Worm (Caenorhabditis elegans) whole organism, young adult: ENCODE measurements around the gene str-25.

Experiments
- B0336.3 ChIP-seq: fragments of 200-800 bp; sonication (Bioruptor generic); IDR thresholded peaks from 2 replicates; pipeline ENCODE4 v1.3.6; 2022; ENCODE audit warnings: missing genetic modification characterization, missing compliant biosample characterization
- F10E7.11 ChIP-seq: sonication (generic microtip); optimal IDR thresholded peaks from 2 replicates; lab custom pipeline; 2017; ENCODE audit warnings: mild to moderate bottlenecking, missing genetic modification characterization, moderate library complexity, missing compliant biosample characterization
- F22D6.2 ChIP-seq: sonication (generic microtip); optimal IDR thresholded peaks from 2 replicates; lab custom pipeline; 2016; ENCODE audit warnings: mild to moderate bottlenecking, missing genetic modification characterization, missing compliant biosample characterization
- F37B4.10 ChIP-seq: fragments of 200-800 bp; sonication (Bioruptor generic); IDR thresholded peaks from 2 replicates; pipeline ENCODE4 v1.3.6; 2022; ENCODE audit warnings: missing genetic modification characterization, missing compliant biosample characterization
- F39B2.1 ChIP-seq: fragments of 200-800 bp; sonication (Bioruptor generic); IDR thresholded peaks from 2 replicates; pipeline ENCODE4 v1.3.6; 2022; ENCODE audit warnings: missing genetic modification reagents, missing genetic modification characterization, missing compliant biosample characterization
- aptf-3 ChIP-seq: fragments of 200-800 bp; sonication (Bioruptor generic); IDR thresholded peaks from 2 replicates; pipeline ENCODE4 v1.3.6; 2022; ENCODE audit warnings: missing genetic modification characterization, missing compliant biosample characterization
- attf-3 ChIP-seq: fragments of 200-800 bp; sonication (Bioruptor generic); conservative IDR thresholded peaks from 2 replicates; pipeline ENCODE4 v1.3.6; 2022; ENCODE audit warnings: missing genetic modification reagents, missing genetic modification characterization, missing compliant biosample characterization
- attf-5 ChIP-seq: fragments of 200-800 bp; sonication (Bioruptor generic); optimal IDR thresholded peaks from 2 replicates; lab custom pipeline; 2018; ENCODE audit warnings: mild to moderate bottlenecking, missing genetic modification characterization, missing compliant biosample characterization
- cebp-1 ChIP-seq, 2 experiments: fragments of 200-800 bp in 1 of 2; sonication (Bioruptor generic) in 1 of 2; sonication (generic microtip) in 1 of 2; IDR thresholded peaks in 1 of 2; optimal IDR thresholded peaks in 1 of 2; 2 replicates each; pipeline versions ENCODE4 v1.3.6 to Lab custom; 2017 to 2022; ENCODE audit warnings: missing compliant biosample characterization in 2 of 2, missing genetic modification characterization in 2 of 2, mild to moderate bottlenecking in 1 of 2, missing genetic modification reagents in 1 of 2, moderate library complexity in 1 of 2
- ceh-27 ChIP-seq: fragments of 200-800 bp; sonication (Bioruptor generic); optimal IDR thresholded peaks from 2 replicates; lab custom pipeline; 2018; ENCODE audit warnings: mild to moderate bottlenecking, missing genetic modification characterization, moderate library complexity, missing compliant biosample characterization
- dox-1 ChIP-seq: fragments of 200-800 bp; sonication (Bioruptor generic); IDR thresholded peaks from 2 replicates; pipeline ENCODE4 v1.3.6; 2022; ENCODE audit warnings: missing genetic modification reagents, missing genetic modification characterization, missing compliant biosample characterization
- dpff-1 ChIP-seq: sonication (generic microtip); optimal IDR thresholded peaks from 2 replicates; lab custom pipeline; 2017; ENCODE audit warnings: mild to moderate bottlenecking, missing genetic modification characterization, missing compliant biosample characterization
- efl-1 ChIP-seq: fragments of 150-350 bp; optimal IDR thresholded peaks from 2 replicates; lab custom pipeline; 2014; ENCODE audit warnings: missing biosample characterization, missing genetic modification reagents, missing genetic modification characterization
- hmg-1.2 ChIP-seq: fragments of 200-800 bp; sonication (Bioruptor generic); IDR thresholded peaks from 2 replicates; pipeline ENCODE4 v1.3.6; 2022; ENCODE audit warnings: missing genetic modification reagents, missing genetic modification characterization, missing compliant biosample characterization
- hsf-1 ChIP-seq: fragments of 200-800 bp; sonication (Bioruptor generic); IDR thresholded peaks from 2 replicates; pipeline ENCODE4 v1.3.6; 2022; ENCODE audit warnings: missing genetic modification reagents, missing genetic modification characterization, missing compliant biosample characterization
- let-526 ChIP-seq: fragments of 200-800 bp; sonication (Bioruptor generic); IDR thresholded peaks from 2 replicates; pipeline ENCODE4 v1.3.6; 2022; ENCODE audit warnings: missing genetic modification reagents, missing genetic modification characterization, missing compliant biosample characterization
- lin-54 ChIP-seq: fragments of 200-800 bp; sonication (Bioruptor generic); optimal IDR thresholded peaks from 2 replicates; lab custom pipeline; 2018; ENCODE audit warnings: mild to moderate bottlenecking, missing genetic modification characterization, missing compliant biosample characterization
- lsl-1 ChIP-seq: fragments of 200-800 bp; sonication (Bioruptor generic); optimal IDR thresholded peaks from 2 replicates; lab custom pipeline; 2018; ENCODE audit warnings: mild to moderate bottlenecking, missing genetic modification characterization, moderate library complexity, missing compliant biosample characterization
- mcd-1 ChIP-seq: fragments of 200-800 bp; sonication (Bioruptor generic); IDR thresholded peaks from 2 replicates; pipeline ENCODE4 v1.3.6; 2022; ENCODE audit warnings: missing genetic modification reagents, missing genetic modification characterization, missing compliant biosample characterization
- nfya-2 ChIP-seq: fragments of 200-800 bp; sonication (Bioruptor generic); IDR thresholded peaks from 2 replicates; pipeline ENCODE4 v1.3.6; 2022; ENCODE audit warnings: missing genetic modification reagents, missing genetic modification characterization, missing compliant biosample characterization
- nhr-120 ChIP-seq: fragments of 200-800 bp; sonication (Bioruptor generic); IDR thresholded peaks from 2 replicates; pipeline ENCODE4 v1.3.6; 2022; ENCODE audit warnings: missing genetic modification characterization, missing compliant biosample characterization
- nhr-179 ChIP-seq: sonication (generic microtip); optimal IDR thresholded peaks from 2 replicates; lab custom pipeline; 2016; ENCODE audit warnings: mild to moderate bottlenecking, missing genetic modification characterization, missing compliant biosample characterization
- nhr-80 ChIP-seq: sonication (generic microtip); optimal IDR thresholded peaks from 2 replicates; lab custom pipeline; 2016; ENCODE audit warnings: missing genetic modification characterization, missing compliant biosample characterization
- pbrm-1 ChIP-seq: fragments of 200-800 bp; sonication (Bioruptor generic); IDR thresholded peaks from 2 replicates; pipeline ENCODE4 v1.3.6; 2022; ENCODE audit warnings: missing genetic modification reagents, missing genetic modification characterization, missing compliant biosample characterization
- snpc-3.4 ChIP-seq: sonication (generic microtip); optimal IDR thresholded peaks from 2 replicates; lab custom pipeline; 2017; ENCODE audit warnings: missing genetic modification characterization, mild to moderate bottlenecking, missing compliant biosample characterization, antibody characterized with exemption, moderate library complexity, missing genotype, missing genetic modification reagents
- tlf-1 ChIP-seq: fragments of 200-800 bp; sonication (Bioruptor generic); optimal IDR thresholded peaks from 2 replicates; lab custom pipeline; 2018; ENCODE audit warnings: mild to moderate bottlenecking, missing genetic modification characterization, missing compliant biosample characterization
- xnd-1 ChIP-seq: sonication (generic microtip); optimal IDR thresholded peaks from 2 replicates; lab custom pipeline; 2016; ENCODE audit warnings: missing genotype, missing genetic modification reagents, missing genetic modification characterization, missing compliant biosample characterization
- zim-3 ChIP-seq: sonication (generic microtip); optimal IDR thresholded peaks from 2 replicates; lab custom pipeline; 2017; ENCODE audit warnings: mild to moderate bottlenecking, missing genetic modification characterization, moderate library complexity, missing compliant biosample characterization
- ztf-3 ChIP-seq: fragments of 200-800 bp; sonication (Bioruptor generic); optimal IDR thresholded peaks from 2 replicates; lab custom pipeline; 2018; ENCODE audit warnings: mild to moderate bottlenecking, missing genetic modification characterization, missing compliant biosample characterization
- ztf-6 ChIP-seq: fragments of 200-800 bp; sonication (Bioruptor generic); IDR thresholded peaks from 2 replicates; pipeline ENCODE4 v1.3.6; 2022; ENCODE audit warnings: missing genetic modification reagents, missing genetic modification characterization, missing compliant biosample characterization

The str-25 gene

DNA sequence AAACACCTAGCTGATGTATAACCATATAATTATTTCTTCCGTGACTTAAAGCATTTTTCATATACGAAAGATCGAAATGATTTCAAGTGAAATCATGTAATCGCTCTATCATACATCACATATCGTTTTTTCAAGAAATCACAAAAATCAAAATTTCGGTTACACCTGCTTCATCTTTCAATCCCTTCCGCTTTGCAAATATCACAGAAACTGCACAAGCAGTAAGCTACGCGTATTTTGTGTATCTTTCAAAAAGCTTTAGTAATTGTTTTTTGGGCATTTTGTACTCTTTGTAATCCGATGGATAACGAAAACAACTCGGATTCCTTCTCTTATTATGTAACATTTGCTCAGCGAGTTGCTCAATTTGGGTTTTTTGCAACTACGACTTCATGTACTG lies at the start of gene str-25:
TSS of gene str-25 (plus strand) at position 301 of the 400 bp plus-strand sequence.
- no peak for TF ChIP-seq lsl-1 (GFP tag; lab: Kevin White, UChicago)
- TF ChIP-seq nhr-80 (tag; lab: Kevin White, UChicago): no peak
- TF ChIP-seq dpff-1 (tag; lab: Kevin White, UChicago): no peak
- no peak for TF ChIP-seq F39B2.1 (GFP tag; lab: Robert Waterston, UW)
- no peak for TF ChIP-seq hsf-1 (GFP tag; lab: Robert Waterston, UW)

DNA sequence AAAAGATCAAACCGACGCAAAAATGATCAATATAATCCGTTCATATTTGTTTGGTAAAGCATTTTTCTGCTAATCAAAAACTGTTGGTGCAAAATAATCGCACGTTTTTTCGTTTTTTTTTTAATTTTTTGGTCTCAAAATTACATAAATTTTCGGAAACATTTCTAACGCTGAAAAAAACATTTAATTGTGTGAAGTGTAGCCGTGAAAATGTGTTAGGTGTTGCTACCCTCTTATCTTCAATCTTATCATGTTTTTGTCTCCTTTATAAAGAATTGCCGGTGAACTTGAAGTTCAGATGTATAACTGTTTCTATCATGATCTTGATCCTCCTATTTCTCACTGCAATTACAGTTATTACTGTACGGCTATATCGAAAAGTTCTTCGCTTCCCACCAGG lies 46.5 kb upstream of the str-25 start, which contains the start of gene cyp-35D1:
TSS of gene cyp-35D1 (plus strand) at position 301 of the 400 bp plus-strand sequence.
- no peak for TF ChIP-seq aptf-3

DNA sequence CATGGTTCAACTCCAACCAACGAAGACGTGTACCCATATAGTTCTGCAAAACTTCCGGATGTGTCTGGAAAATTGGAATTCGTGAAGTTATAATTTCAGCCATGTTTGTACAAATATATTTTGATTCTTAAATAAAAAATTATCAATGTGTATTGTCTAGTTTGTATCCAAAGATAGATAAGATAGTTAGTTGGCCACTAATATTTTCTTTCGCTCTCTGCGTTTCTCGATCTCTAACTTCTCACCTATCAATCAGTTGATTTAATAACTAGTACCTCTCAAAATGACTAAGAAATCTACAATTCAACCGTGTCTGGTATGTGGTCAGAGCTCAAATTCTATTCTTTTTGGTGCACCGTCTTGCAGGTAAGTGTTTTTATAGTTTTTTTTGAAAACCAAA lies 44.3 kb upstream of the str-25 start, which contains the start of gene nhr-176:
TSS of gene nhr-176 (plus strand) at position 159 of the 400 bp plus-strand sequence.
- no peak for TF ChIP-seq nfya-2 (GFP tag; lab: Robert Waterston, UW)
- no peak for TF ChIP-seq attf-3
- no peak for TF ChIP-seq F37B4.10
- no peak for TF ChIP-seq nhr-179 (tag; lab: Kevin White, UChicago)
- no peak for TF ChIP-seq lin-54 (GFP tag; lab: Kevin White, UChicago)
- no peak for TF ChIP-seq efl-1 (GFP tag; lab: Kevin White, UChicago)
- TF ChIP-seq nhr-80 (tag; lab: Kevin White, UChicago): peak; percentile 38
- TF ChIP-seq, all 124 proteins: peak for 1

DNA sequence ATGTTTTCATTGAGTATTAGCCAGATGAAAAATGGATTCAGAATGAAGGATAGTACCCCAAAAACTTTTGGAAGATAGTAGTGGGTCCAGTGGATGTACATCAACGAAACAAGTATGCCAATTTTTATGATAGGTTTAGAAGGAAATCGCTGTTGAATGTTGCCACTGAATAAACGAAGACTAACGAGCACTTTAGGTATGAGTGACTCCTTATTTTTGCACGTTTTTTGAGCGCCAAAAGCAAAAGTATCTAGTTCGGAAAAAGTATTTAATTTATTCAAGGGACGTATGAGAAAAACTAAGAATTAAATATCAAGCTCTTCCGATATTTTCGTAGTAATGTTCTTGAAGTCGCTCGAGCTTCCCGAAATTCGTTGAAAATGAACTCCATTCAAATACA lies 41.6 kb upstream of the str-25 start, which contains the start of gene srj-10:
TSS of gene srj-10 (minus strand) at position 101 of the 400 bp plus-strand sequence.
- TF ChIP-seq B0336.3 (GFP tag; lab: Robert Waterston, UW) (no peak), attf-5 (GFP tag; lab: Kevin White, UChicago) (no peak), snpc-3.4 (no peak), F22D6.2 (tag; lab: Kevin White, UChicago) (no peak)

DNA sequence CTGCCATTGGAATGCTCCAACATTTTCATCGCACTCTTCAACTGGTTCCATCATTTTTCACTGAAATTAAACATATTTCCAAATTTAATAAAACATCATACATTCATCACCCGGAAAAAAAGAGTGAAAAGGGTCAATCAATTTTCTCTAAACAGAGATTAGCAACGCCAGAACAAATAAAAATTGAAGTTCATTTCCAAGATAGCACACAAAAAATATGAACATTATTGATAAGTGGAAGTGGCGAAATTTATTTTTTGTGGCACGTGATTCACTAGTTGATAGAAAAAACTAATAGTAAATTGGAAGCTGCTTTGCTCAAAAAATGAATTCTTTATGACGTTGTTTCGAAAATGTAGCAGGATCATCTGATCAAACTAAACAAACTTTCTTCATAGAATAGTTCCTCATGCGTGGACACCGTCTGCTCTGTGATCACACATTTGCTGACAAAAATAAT lies 40.2 kb upstream of the str-25 start, which contains the start of the genes F14H3.12 and srj-29:
TSS of gene F14H3.12 (minus strand) at position 74 of the 460 bp plus-strand sequence.
TSS of gene srj-29 (plus strand) at position 410 of the 460 bp plus-strand sequence.
- TF ChIP-seq ztf-6 (GFP tag; lab: Robert Waterston, UW) (no peak), cebp-1 (GFP tag; IDR thresholded peaks at IDR 0.05; lab: Robert Waterston, UW) (peak; percentile 32; the same call in 1 of the 2 replicates), cebp-1 (tag; optimal IDR thresholded peaks at IDR 0.05; lab: Kevin White, UChicago) (no peak), F10E7.11 (tag; lab: Kevin White, UChicago) (no peak), aptf-3 (no peak), nhr-80 (tag; lab: Kevin White, UChicago) (peak; percentile 76)

DNA sequence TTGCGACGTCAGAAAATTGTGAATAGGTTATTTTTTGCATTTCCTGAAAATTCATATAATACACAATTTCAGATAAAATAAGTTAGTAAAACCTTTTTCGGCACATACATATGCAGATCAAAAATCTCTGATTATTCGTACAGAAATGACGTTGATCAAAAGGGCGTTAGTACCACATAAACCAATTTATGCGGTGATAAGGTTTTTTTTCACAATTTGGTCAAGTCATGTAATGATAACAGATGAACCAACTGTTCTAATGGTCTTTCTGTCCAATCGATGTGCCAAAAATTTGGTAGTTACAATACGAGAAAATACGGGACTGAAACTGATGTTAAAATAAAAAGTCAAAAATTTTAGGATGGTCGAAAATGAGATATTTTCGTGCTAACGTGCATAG lies 35.4 kb upstream of the str-25 start:
- TF ChIP-seq nhr-80 (tag; lab: Kevin White, UChicago) (peak; percentile 34), mcd-1 (GFP tag; lab: Robert Waterston, UW) (no peak)

DNA sequence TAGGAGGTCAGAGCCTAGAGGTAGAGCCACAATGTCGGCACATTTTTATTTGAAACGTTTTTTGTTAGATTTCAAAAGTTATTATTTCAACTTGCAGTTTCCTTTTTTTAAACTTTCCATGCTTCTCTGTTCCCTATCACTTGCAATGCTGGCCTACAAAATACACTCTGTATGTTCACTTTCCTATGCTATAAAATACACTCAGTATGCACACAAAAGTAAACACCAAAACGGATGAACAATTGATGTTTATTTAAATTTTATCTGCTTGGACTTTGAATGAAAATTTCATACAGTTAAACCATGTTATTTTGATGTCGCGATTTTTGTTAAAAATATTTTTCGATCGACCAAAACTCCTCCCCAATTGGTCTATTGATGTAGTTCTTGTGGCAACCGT lies 34.8 kb upstream of the str-25 start:
- TF ChIP-seq let-526 (GFP tag; lab: Robert Waterston, UW) (no peak), xnd-1 (no peak), nhr-80 (tag; lab: Kevin White, UChicago) (no peak), hmg-1.2 (GFP tag; lab: Robert Waterston, UW) (no peak), dox-1 (GFP tag; lab: Robert Waterston, UW) (no peak), zim-3 (tag; lab: Kevin White, UChicago) (no peak), pbrm-1 (GFP tag; lab: Robert Waterston, UW) (no peak), ztf-3 (GFP tag; lab: Kevin White, UChicago) (no peak), ceh-27 (GFP tag; lab: Kevin White, UChicago) (no peak), tlf-1 (GFP tag; lab: Kevin White, UChicago) (no peak), efl-1 (GFP tag; lab: Kevin White, UChicago) (no peak), nhr-120 (GFP tag; lab: Robert Waterston, UW) (no peak)
